Fruit fly (Drosophila melanogaster) whole organism, embryonic: ENCODE results near the gene CG17230.
A peak's percentile ranks its signal among the peaks of the same experiment; 100 is the strongest.

ENCODE experiments used
- Ada2b ChIP-seq: fragments of 200-800 bp; sonication (Bioruptor generic); IDR thresholded peaks from 2 replicates; pipeline ENCODE4 v1.3.6; 2022; ENCODE audit warnings: missing biosample characterization, missing genetic modification characterization
- CG11456 ChIP-seq: fragments of 200-800 bp; sonication (Bioruptor generic); IDR thresholded peaks from 3 replicates; pipeline ENCODE4 v1.3.6; 2022; ENCODE audit warnings: missing biosample characterization, missing genetic modification characterization
- CG14667 ChIP-seq: fragments of 200-800 bp; sonication (Bioruptor generic); IDR thresholded peaks from 2 replicates; pipeline ENCODE4 v1.3.6; 2022; ENCODE audit warnings: missing biosample characterization, missing genetic modification characterization
- CG17385 ChIP-seq: fragments of 200-800 bp; sonication (Bioruptor generic); optimal IDR thresholded peaks from 3 replicates; lab custom pipeline; 2018; ENCODE audit warnings: missing biosample characterization, mild to moderate bottlenecking, missing genetic modification characterization
- CG18599 ChIP-seq: fragments of 200-800 bp; sonication (Bioruptor generic); optimal IDR thresholded peaks from 3 replicates; lab custom pipeline; 2017; ENCODE audit warnings: missing biosample characterization, missing genetic modification characterization, mild to moderate bottlenecking, moderate library complexity, missing genetic modification reagents
- CG2199 ChIP-seq: fragments of 200-800 bp; sonication (Bioruptor generic); IDR thresholded peaks from 3 replicates; pipeline ENCODE4 v1.3.6; 2022; ENCODE audit warnings: missing biosample characterization, missing genetic modification characterization
- CG33213 ChIP-seq: fragments of 200-800 bp; sonication (Bioruptor generic); optimal IDR thresholded peaks from 3 replicates; lab custom pipeline; 2016; ENCODE audit warnings: missing biosample characterization, missing genetic modification characterization
- CG33557 ChIP-seq: fragments of 200-800 bp; sonication (Bioruptor generic); optimal IDR thresholded peaks from 2 replicates; lab custom pipeline; 2019; ENCODE audit warnings: missing biosample characterization, mild to moderate bottlenecking, missing genetic modification characterization, moderate library complexity
- CG3407 ChIP-seq: fragments of 200-800 bp; sonication (Bioruptor generic); optimal IDR thresholded peaks from 2 replicates; lab custom pipeline; 2018; ENCODE audit warnings: missing biosample characterization, mild to moderate bottlenecking, missing genetic modification characterization
- CG5953 ChIP-seq: fragments of 200-800 bp; sonication (Bioruptor generic); IDR thresholded peaks from 2 replicates; pipeline ENCODE4 v1.3.6; 2022; ENCODE audit warnings: missing biosample characterization, missing genetic modification characterization
- CG6254 ChIP-seq: fragments of 200-800 bp; sonication (Bioruptor generic); optimal IDR thresholded peaks from 3 replicates; lab custom pipeline; 2017; ENCODE audit warnings: mild to moderate bottlenecking, missing biosample characterization, missing genetic modification reagents, missing genetic modification characterization
- CG6765 ChIP-seq: fragments of 200-800 bp; sonication (Bioruptor generic); optimal IDR thresholded peaks from 3 replicates; lab custom pipeline; 2017; ENCODE audit warnings: missing biosample characterization, mild to moderate bottlenecking, missing genetic modification characterization
- CG7786 ChIP-seq: fragments of 200-800 bp; sonication (Bioruptor generic); optimal IDR thresholded peaks from 2 replicates; lab custom pipeline; 2016; ENCODE audit warnings: missing biosample characterization, missing genetic modification characterization
- Dfd ChIP-seq, 2 experiments: fragments of >200 bp; optimal IDR thresholded peaks; 2 replicates each; lab custom pipeline; 2017; ENCODE audit warnings: missing biosample characterization in 2 of 2, missing genetic modification characterization in 2 of 2
- Doc2 ChIP-seq: fragments of 200-800 bp; sonication (Bioruptor generic); IDR thresholded peaks from 2 replicates; pipeline ENCODE4 v1.3.6; 2022; ENCODE audit warnings: missing biosample characterization, missing genetic modification characterization
- Doc3 ChIP-seq: fragments of 200-800 bp; sonication (Bioruptor generic); IDR thresholded peaks from 3 replicates; pipeline ENCODE4 v1.3.6; 2022; ENCODE audit warnings: missing biosample characterization, missing genetic modification characterization; ENCODE audit not compliant: partially characterized antibody
- GATAe ChIP-seq: fragments of 200-800 bp; sonication (Bioruptor generic); conservative IDR thresholded peaks from 2 replicates; pipeline ENCODE4 v1.3.6; 2022; ENCODE audit warnings: missing biosample characterization, missing genetic modification characterization
- HmgD ChIP-seq: fragments of 200-800 bp; sonication (Bioruptor generic); optimal IDR thresholded peaks from 3 replicates; lab custom pipeline; 2016; ENCODE audit warnings: missing biosample characterization, missing genetic modification characterization
- Oli ChIP-seq: fragments of 200-800 bp; sonication (Bioruptor generic); optimal IDR thresholded peaks from 2 replicates; lab custom pipeline; 2018; ENCODE audit warnings: missing biosample characterization, mild to moderate bottlenecking, missing genetic modification characterization, moderate library complexity
- PHDP ChIP-seq: fragments of 200-800 bp; sonication (Bioruptor generic); optimal IDR thresholded peaks from 3 replicates; lab custom pipeline; 2018; ENCODE audit warnings: missing biosample characterization, mild to moderate bottlenecking, missing genetic modification characterization, moderate library complexity
- Trl ChIP-seq, 3 experiments: fragments of >200 bp in 2 of 3; fragments of 200-800 bp in 1 of 3; sonication (Bioruptor generic) in 1 of 3; optimal IDR thresholded peaks; 2 replicates in 1 of 3; 3 replicates in 2 of 3; lab custom pipeline; 2016 to 2017; ENCODE audit warnings: missing biosample characterization in 1 of 3, missing genetic modification characterization in 1 of 3
- YL-1 ChIP-seq: fragments of 200-800 bp; sonication (Bioruptor generic); optimal IDR thresholded peaks from 3 replicates; lab custom pipeline; 2017; ENCODE audit warnings: missing biosample characterization, mild to moderate bottlenecking, missing genetic modification characterization
- abd-A ChIP-seq: fragments of 200-800 bp; sonication (Bioruptor generic); optimal IDR thresholded peaks from 3 replicates; lab custom pipeline; 2019; ENCODE audit warnings: missing biosample characterization, mild to moderate bottlenecking, missing genetic modification characterization, moderate library complexity
- cwo ChIP-seq: fragments of 200-800 bp; sonication (Bioruptor generic); optimal IDR thresholded peaks from 3 replicates; lab custom pipeline; 2017; ENCODE audit warnings: missing biosample characterization, missing genetic modification characterization, mild to moderate bottlenecking, moderate library complexity, missing genetic modification reagents
- danr ChIP-seq: fragments of 200-800 bp; sonication (Bioruptor generic); IDR thresholded peaks from 2 replicates; pipeline ENCODE4 v1.3.6; 2022; ENCODE audit warnings: missing biosample characterization, missing genetic modification characterization
- dysf ChIP-seq: fragments of 200-800 bp; sonication (Bioruptor generic); IDR thresholded peaks from 3 replicates; pipeline ENCODE4 v1.3.6; 2022; ENCODE audit warnings: missing biosample characterization, missing genetic modification characterization
- exex ChIP-seq: fragments of 200-800 bp; sonication (Bioruptor generic); optimal IDR thresholded peaks from 4 replicates; lab custom pipeline; 2018; ENCODE audit warnings: missing biosample characterization, mild to moderate bottlenecking, missing genetic modification characterization, moderate library complexity
- eyg ChIP-seq: fragments of 200-800 bp; sonication (Bioruptor generic); optimal IDR thresholded peaks from 3 replicates; lab custom pipeline; 2016; ENCODE audit warnings: missing biosample characterization, missing genetic modification characterization
- gfzf ChIP-seq: fragments of 200-800 bp; sonication (Bioruptor generic); optimal IDR thresholded peaks from 2 replicates; lab custom pipeline; 2016; ENCODE audit warnings: missing biosample characterization, mild to moderate bottlenecking, missing genetic modification characterization, moderate library complexity
- gt ChIP-seq: fragments of 200-800 bp; sonication (Bioruptor generic); IDR thresholded peaks from 2 replicates; pipeline ENCODE4 v1.3.6; 2022; ENCODE audit warnings: missing biosample characterization, missing genetic modification characterization
- kni ChIP-seq: fragments of 200-800 bp; sonication (Bioruptor generic); optimal IDR thresholded peaks from 3 replicates; lab custom pipeline; 2017; ENCODE audit warnings: mild to moderate bottlenecking, missing biosample characterization, missing genetic modification reagents, missing genetic modification characterization
- lilli ChIP-seq: fragments of 200-800 bp; sonication (Bioruptor generic); optimal IDR thresholded peaks from 3 replicates; lab custom pipeline; 2016; ENCODE audit warnings: missing biosample characterization, missing genetic modification characterization
- mam ChIP-seq: fragments of 200-800 bp; sonication (Bioruptor generic); optimal IDR thresholded peaks from 3 replicates; lab custom pipeline; 2016; ENCODE audit warnings: missing biosample characterization, missing genetic modification characterization
- mld ChIP-seq: fragments of 200-800 bp; sonication (Bioruptor generic); IDR thresholded peaks from 3 replicates; pipeline ENCODE4 v1.3.6; 2022; ENCODE audit warnings: missing biosample characterization, missing genetic modification characterization; ENCODE audit not compliant: partially characterized antibody
- nerfin-1 ChIP-seq: fragments of 200-800 bp; sonication (Bioruptor generic); optimal IDR thresholded peaks from 3 replicates; lab custom pipeline; 2019; ENCODE audit warnings: missing biosample characterization, mild to moderate bottlenecking, missing genetic modification characterization, moderate library complexity
- phol ChIP-seq: fragments of 200-800 bp; sonication (Bioruptor generic); optimal IDR thresholded peaks from 3 replicates; lab custom pipeline; 2018; ENCODE audit warnings: missing biosample characterization, mild to moderate bottlenecking, missing genetic modification characterization, moderate library complexity
- slp2 ChIP-seq: fragments of 200-800 bp; sonication (Bioruptor generic); optimal IDR thresholded peaks from 2 replicates; lab custom pipeline; 2016; ENCODE audit warnings: missing biosample characterization, missing genetic modification characterization
- tap ChIP-seq: fragments of 200-800 bp; optimal IDR thresholded peaks from 3 replicates; lab custom pipeline; 2019; ENCODE audit warnings: missing biosample characterization, mild to moderate bottlenecking, missing genetic modification characterization, moderate library complexity
- tna ChIP-seq: fragments of 200-800 bp; sonication (Bioruptor generic); IDR thresholded peaks from 2 replicates; pipeline ENCODE4 v1.3.6; 2022; ENCODE audit warnings: missing biosample characterization, missing genetic modification characterization; ENCODE audit not compliant: partially characterized antibody
- tx ChIP-seq: fragments of 200-800 bp; sonication (Bioruptor generic); optimal IDR thresholded peaks from 2 replicates; lab custom pipeline; 2016; ENCODE audit warnings: missing biosample characterization, missing genetic modification characterization
- unpg ChIP-seq: fragments of 200-800 bp; sonication (Bioruptor generic); optimal IDR thresholded peaks from 3 replicates; lab custom pipeline; 2018; ENCODE audit warnings: missing biosample characterization, mild to moderate bottlenecking, missing genetic modification characterization, moderate library complexity
- vvl ChIP-seq: fragments of 200-800 bp; sonication (Bioruptor generic); IDR thresholded peaks from 2 replicates; pipeline ENCODE4 v1.3.6; 2022; ENCODE audit warnings: missing biosample characterization, missing genetic modification characterization
- yki ChIP-seq: fragments of >200 bp; optimal IDR thresholded peaks from 3 replicates; lab custom pipeline; 2018
- zfh1 ChIP-seq: fragments of 200-800 bp; sonication (Bioruptor generic); IDR thresholded peaks from 3 replicates; pipeline ENCODE4 v1.3.6; 2022; ENCODE audit warnings: missing biosample characterization, missing genetic modification characterization

Gene CG17230

DNA sequence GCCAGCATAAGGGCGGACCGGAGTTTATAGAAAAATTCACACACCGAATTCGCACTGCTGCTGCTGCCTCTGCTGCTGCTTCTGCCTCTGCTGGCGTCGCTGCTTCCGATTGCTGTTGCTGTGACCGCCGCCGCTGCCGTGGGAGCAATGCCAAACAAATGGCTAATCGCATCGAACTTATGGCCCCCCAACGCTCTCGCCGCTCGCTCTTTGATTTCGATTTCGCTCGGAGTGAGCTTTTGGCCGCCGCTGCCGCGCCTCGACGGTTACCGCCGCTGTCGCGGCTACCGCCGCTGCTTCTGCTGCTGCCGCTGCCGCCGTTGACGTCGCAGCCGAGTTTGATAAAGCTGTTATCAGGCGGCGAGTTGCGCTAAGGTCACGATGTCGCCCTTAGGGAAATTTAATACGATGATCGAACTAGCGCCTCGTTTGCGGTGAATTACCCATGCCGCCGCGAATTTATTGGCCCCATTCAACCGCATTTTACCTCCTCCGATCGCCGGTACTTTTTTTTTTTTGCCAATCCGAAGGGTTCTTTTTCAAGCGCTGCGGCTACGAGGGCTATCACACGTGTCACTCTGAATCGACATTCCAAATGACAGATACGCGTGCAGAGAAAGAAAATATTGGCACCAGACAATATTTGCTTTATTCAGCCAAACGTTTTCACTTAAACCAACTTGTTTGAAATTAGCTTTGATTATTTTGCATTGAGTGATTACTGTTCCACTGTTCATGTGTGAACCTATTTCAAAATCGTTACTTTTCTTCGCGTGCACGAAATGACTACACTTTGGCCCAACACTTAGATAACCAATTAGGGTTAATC is 20.7 kb downstream of the CG17230 start (continued):
- TF ChIP-seq nerfin-1 (no peak), kni (GFP tag; lab: Kevin White, UChicago) (no peak), GATAe (GFP tag; lab: Robert Waterston, UW) (peak; percentile 90), mld (GFP tag; lab: Robert Waterston, UW) (no peak), tx (GFP tag; lab: Kevin White, UChicago) (peak; percentile 48), cwo (peak; percentile 85), unpg (GFP tag; lab: Kevin White, UChicago) (peak; percentile 63), Doc2 (GFP tag; lab: Robert Waterston, UW) (peak; percentile 64; the same call in 1 of the 2 replicates), danr (GFP tag; lab: Robert Waterston, UW) (peak; percentile 58; the same call in 1 of the 2 replicates), HmgD (GFP tag; lab: Kevin White, UChicago) (no peak), slp2 (GFP tag; lab: Kevin White, UChicago) (peak; percentile 17), vvl (peak; percentile 77; the same call in 1 of the 2 replicates), CG3407 (peak; percentile 1), CG33557 (GFP tag; lab: Kevin White, UChicago) (no peak), CG2199 (GFP tag; lab: Robert Waterston, UW) (0 out of 3 replicates have a peak, but pooled peaks have one; percentile 37), PHDP (tag; lab: Kevin White, UChicago) (peak; percentile 67), zfh1 (GFP tag; lab: Robert Waterston, UW) (peak; percentile 64; the same call in 1 of the 3 replicates), lilli (GFP tag; lab: Kevin White, UChicago) (peak; percentile 62), phol (peak; percentile 61), CG6765 (GFP tag; lab: Kevin White, UChicago) (no peak), YL-1 (GFP tag; lab: Kevin White, UChicago) (no peak), yki (no peak), dysf (peak; percentile 89), Doc3 (GFP tag; lab: Robert Waterston, UW) (no peak), CG11456 (GFP tag; lab: Robert Waterston, UW) (peak; percentile 89), eyg (GFP tag; lab: Kevin White, UChicago) (peak; percentile 77), CG5953 (peak; percentile 59; the same call in 1 of the 2 replicates), CG18599 (peak; percentile 80), gt (GFP tag; lab: Robert Waterston, UW) (0 out of 2 replicates have a peak, but pooled peaks have one; percentile 32), CG33213 (GFP tag; lab: Kevin White, UChicago) (no peak), exex (tag; lab: Kevin White, UChicago) (peak; percentile 81), CG14667 (GFP tag; lab: Robert Waterston, UW) (peak; percentile 82), abd-A (tag; lab: Kevin White, UChicago) (no peak), tna (GFP tag; lab: Robert Waterston, UW) (no peak), Dfd (GFP tag; optimal IDR thresholded peaks at IDR 0.05; lab: Kevin White, UChicago) (no peak), CG17385 (peak; percentile 60), CG7786 (GFP tag; lab: Kevin White, UChicago) (peak; percentile 67), Oli (tag; lab: Kevin White, UChicago) (peak; percentile 60), gfzf (GFP tag; lab: Kevin White, UChicago) (no peak), Trl (optimal IDR thresholded peaks at IDR 0.05; lab: Kevin White, UChicago) (peak; percentile 12 to 59), Trl (GFP tag; optimal IDR thresholded peaks at IDR 0.05; lab: Kevin White, UChicago) (peak; percentile 40), CG6254 (GFP tag; lab: Kevin White, UChicago) (no peak), mam (GFP tag; lab: Kevin White, UChicago) (peak; percentile 68), tap (tag; lab: Kevin White, UChicago) (peak; percentile 45), Ada2b (GFP tag; lab: Robert Waterston, UW) (peak; percentile 87)
